Fruit fly (Drosophila melanogaster): ENCODE results near the gene CG34244.

CG34244 gene

DNA sequence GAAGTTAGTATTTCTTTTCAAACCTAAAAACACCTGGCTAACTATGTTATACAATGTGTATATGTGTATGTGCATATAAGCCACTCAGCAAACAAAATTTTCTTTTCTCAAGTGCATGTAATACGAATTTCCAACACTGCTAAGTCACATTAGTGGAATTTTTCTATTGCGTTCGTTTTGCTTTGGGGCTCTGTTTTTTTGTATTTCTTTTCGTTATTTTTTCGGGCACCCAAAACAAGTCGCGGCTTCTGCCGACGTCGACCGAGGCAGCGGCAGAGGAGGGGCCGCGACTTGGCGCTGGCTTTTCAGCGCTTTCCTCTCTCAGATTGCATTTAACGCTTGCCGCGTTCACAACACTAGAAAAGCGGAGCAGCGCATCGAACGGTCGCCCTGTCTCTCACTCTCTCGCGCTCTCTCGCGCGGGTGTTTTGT is 16.3 kb downstream of the CG34244 start:
- TF ChIP-seq Hr38 (GFP tag; optimal IDR thresholded peaks at IDR 0.05) (no peak), OdsH (GFP tag; optimal IDR thresholded peaks at IDR 0.05) (peak; percentile 14), CG16779 (tag; optimal IDR thresholded peaks at IDR 0.05) (no peak), CG1621 (tag; optimal IDR thresholded peaks at IDR 0.05) (no peak), CG10669 (GFP tag; optimal IDR thresholded peaks at IDR 0.05) (no peak), Blimp-1 (GFP tag; optimal IDR thresholded peaks at IDR 0.05) (no peak), vri (GFP tag; optimal IDR thresholded peaks at IDR 0.05) (no peak), Eip93F (GFP tag; optimal IDR thresholded peaks at IDR 0.05) (no peak), CG6854 (GFP tag; optimal IDR thresholded peaks at IDR 0.05) (no peak), CG8632 (GFP tag; optimal IDR thresholded peaks at IDR 0.05) (no peak), CG6808 (GFP tag; optimal IDR thresholded peaks at IDR 0.05) (no peak), spab (GFP tag; optimal IDR thresholded peaks at IDR 0.05) (no peak), Lpt (GFP tag; optimal IDR thresholded peaks at IDR 0.05) (peak; percentile 29), topi (GFP tag; optimal IDR thresholded peaks at IDR 0.05) (no peak), salr (GFP tag; optimal IDR thresholded peaks at IDR 0.05) (peak in 1 of 2 experiments; percentile 10), CG11902 (GFP tag; optimal IDR thresholded peaks at IDR 0.05) (no peak), CG31627 (GFP tag; optimal IDR thresholded peaks at IDR 0.05) (no peak), CG3032 (tag; optimal IDR thresholded peaks at IDR 0.05) (no peak), CG3919 (GFP tag; optimal IDR thresholded peaks at IDR 0.05) (no peak), ss (GFP tag; optimal IDR thresholded peaks at IDR 0.05) (no peak), CG11762 (GFP tag; optimal IDR thresholded peaks at IDR 0.05; ENCODE audit: insufficient read depth) (no peak), CG9139 (GFP tag; optimal IDR thresholded peaks at IDR 0.05) (no peak), Gug (GFP tag; IDR thresholded peaks at IDR 0.05) (0 out of 2 replicates have a peak, but pooled peaks have one; percentile 21), pdm3 (GFP tag; optimal IDR thresholded peaks at IDR 0.05) (no peak), Hr39 (GFP tag; optimal IDR thresholded peaks at IDR 0.05) (no peak), dac (GFP tag; optimal IDR thresholded peaks at IDR 0.05) (no peak), Sox15 (GFP tag; optimal IDR thresholded peaks at IDR 0.05) (no peak), dsx (GFP tag; optimal IDR thresholded peaks at IDR 0.05; ENCODE audit: poor library complexity, severe bottlenecking) (no peak), CG8119 (GFP tag; IDR thresholded peaks at IDR 0.05) (peak; percentile 67; the same call in 2 of the 3 replicates), fkh (GFP tag; optimal IDR thresholded peaks at IDR 0.05) (no peak), Eip75B (GFP tag; optimal IDR thresholded peaks at IDR 0.05) (no peak), Smox (GFP tag; optimal IDR thresholded peaks at IDR 0.05) (no peak), CG6276 (GFP tag; optimal IDR thresholded peaks at IDR 0.05) (peak; percentile 80), CG15336 (GFP tag; IDR thresholded peaks at IDR 0.05) (peak; percentile 51), Hr4 (GFP tag; optimal IDR thresholded peaks at IDR 0.05) (peak; percentile 44), CG4318 (GFP tag; optimal IDR thresholded peaks at IDR 0.05) (no peak), CG32006 (GFP tag; optimal IDR thresholded peaks at IDR 0.05) (peak; percentile 56), Eip78C (GFP tag) (peak; percentile 60), fd59A (GFP tag; optimal IDR thresholded peaks at IDR 0.05) (no peak), eg (GFP tag; IDR thresholded peaks at IDR 0.05) (no peak; the same call in 1 of the 3 replicates), cyc (GFP tag; optimal IDR thresholded peaks at IDR 0.05) (no peak), lz (GFP tag; optimal IDR thresholded peaks at IDR 0.05) (no peak), CG11294 (GFP tag; IDR thresholded peaks at IDR 0.05) (no peak; the same call in 1 of the 2 replicates), fd85E (GFP tag; optimal IDR thresholded peaks at IDR 0.05) (no peak), achi (GFP tag; optimal IDR thresholded peaks at IDR 0.05) (no peak), esn (GFP tag; optimal IDR thresholded peaks at IDR 0.05) (no peak), Met (GFP tag; optimal IDR thresholded peaks at IDR 0.05) (no peak), Ets21C (GFP tag; optimal IDR thresholded peaks at IDR 0.05) (no peak), svp (GFP tag) (no peak), CG34406 (GFP tag; optimal IDR thresholded peaks at IDR 0.05) (no peak), CG6163 (GFP tag; IDR thresholded peaks at IDR 0.05) (peak; percentile 57; the same call in 1 of the 3 replicates), Sox14 (GFP tag; optimal IDR thresholded peaks at IDR 0.05) (no peak), CG8319 (GFP tag; optimal IDR thresholded peaks at IDR 0.05) (no peak)

All from whole organism, prepupa.